Worm (Caenorhabditis elegans) whole organism, mixed stage, embryonic: Measurements from ENCODE around the gene spop-1.
"Not testable (repeated sequence)": the region's sequence is repeated elsewhere in the genome, so short reads cannot be mapped to it uniquely, and the experiment has no call there.

ENCODE experiments used
- elt-3 ChIP-seq: fragments of 150-350 bp; optimal IDR thresholded peaks from 2 replicates; lab custom pipeline; 2014; ENCODE audit warnings: missing biosample characterization, missing genetic modification characterization
- hlh-1 ChIP-seq: fragments of 150-350 bp; optimal IDR thresholded peaks from 2 replicates; lab custom pipeline; 2014; ENCODE audit warnings: missing biosample characterization, missing genetic modification reagents, missing genetic modification characterization
- lin-32 ChIP-seq: fragments of 200-800 bp; sonication (Bioruptor generic); optimal IDR thresholded peaks from 2 replicates; lab custom pipeline; 2018; ENCODE audit warnings: mild to moderate bottlenecking, missing genetic modification characterization, missing compliant biosample characterization
- lsy-2 ChIP-seq: fragments of 150-350 bp; optimal IDR thresholded peaks from 2 replicates; lab custom pipeline; 2014; ENCODE audit warnings: missing biosample characterization, missing genetic modification characterization
- pha-4 ChIP-seq: fragments of 150-350 bp; optimal IDR thresholded peaks from 2 replicates; lab custom pipeline; 2018; ENCODE audit warnings: missing biosample characterization, missing genetic modification reagents, missing genetic modification characterization
- snpc-4 ChIP-seq: fragments of 150-350 bp; optimal IDR thresholded peaks from 2 replicates; lab custom pipeline; 2014; ENCODE audit warnings: missing biosample characterization, missing genetic modification characterization
- unc-39 ChIP-seq: fragments of 150-350 bp; optimal IDR thresholded peaks from 2 replicates; lab custom pipeline; 2014; ENCODE audit warnings: missing biosample characterization, missing genetic modification characterization

ce11 chrIII:10050321-10050720, 47.6 kb downstream of the spop-1 start, which contains the start of gene T16G12.3:
- TF ChIP-seq lin-32 (GFP tag; lab: Kevin White, UChicago); hlh-1 (tag; lab: Kevin White, UChicago); pha-4; snpc-4 (tag; lab: Kevin White, UChicago); lsy-2 (tag; lab: Kevin White, UChicago); unc-39 (tag; lab: Kevin White, UChicago); elt-3: not testable (repeated sequence)
